Fruit fly (Drosophila melanogaster) whole organism: ENCODE data around the gene Fdh.

Source experiments
- pan ChIP-seq: fragments of >200 bp; optimal IDR thresholded peaks from 2 replicates; lab custom pipeline; 2017
- psq ChIP-seq: fragments of >200 bp; optimal IDR thresholded peaks from 2 replicates; lab custom pipeline; 2017

DNA sequence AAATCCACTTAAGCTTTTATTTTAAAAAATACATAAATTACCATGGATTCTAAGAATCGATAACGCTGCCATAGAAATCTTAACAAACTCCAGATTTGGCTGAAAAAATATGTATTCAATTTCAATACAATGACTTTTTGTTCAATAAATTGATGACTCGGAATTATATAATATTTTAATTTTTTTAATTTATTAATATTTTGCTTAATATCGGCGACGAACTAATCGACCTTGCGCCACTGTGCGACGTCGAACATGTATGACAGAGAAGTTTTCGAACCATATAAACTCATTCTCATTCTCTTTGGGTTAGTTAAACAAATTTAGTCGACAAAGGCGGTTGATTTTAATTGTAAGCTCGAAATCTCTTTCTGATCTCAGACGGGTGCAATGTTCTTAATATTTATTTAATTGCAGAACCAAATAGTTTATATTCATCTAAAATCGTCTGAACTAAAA, 22.6 kb downstream of the Fdh start, which contains the start of gene CG42394:
- TF ChIP-seq psq (lab: Kevin White, UChicago) (no peak), pan (lab: Kevin White, UChicago) (no peak)
